Fruit fly (Drosophila melanogaster) whole organism, embryonic: Measurements from ENCODE around the gene Sr-CIII.

Source experiments
- Atf3 ChIP-seq: fragments of 200-800 bp; sonication (Bioruptor generic); optimal IDR thresholded peaks from 3 replicates; lab custom pipeline; 2016; ENCODE audit warnings: missing biosample characterization, missing genetic modification characterization
- Blimp-1 ChIP-seq: fragments of 200-800 bp; sonication (Bioruptor generic); optimal IDR thresholded peaks from 3 replicates; lab custom pipeline; 2018; ENCODE audit warnings: missing biosample characterization, missing genetic modification characterization, mild to moderate bottlenecking, moderate library complexity, missing genetic modification reagents
- C15 ChIP-seq: fragments of 200-800 bp; sonication (Bioruptor generic); IDR thresholded peaks from 3 replicates; pipeline ENCODE4 v1.3.6; 2022; ENCODE audit warnings: missing biosample characterization, missing genetic modification characterization
- CG10959 ChIP-seq: fragments of 200-800 bp; sonication (Bioruptor generic); IDR thresholded peaks from 2 replicates; pipeline ENCODE4 v1.3.6; 2022; ENCODE audit warnings: missing biosample characterization, missing genetic modification characterization
- CG10979 ChIP-seq: fragments of 200-800 bp; sonication (Bioruptor generic); optimal IDR thresholded peaks from 2 replicates; lab custom pipeline; 2018; ENCODE audit warnings: missing biosample characterization, mild to moderate bottlenecking, missing genetic modification characterization, moderate library complexity
- CG11723 ChIP-seq: fragments of 200-800 bp; sonication (Bioruptor generic); optimal IDR thresholded peaks from 2 replicates; lab custom pipeline; 2017; ENCODE audit warnings: missing biosample characterization, mild to moderate bottlenecking, missing genetic modification characterization
- CG12155 ChIP-seq: fragments of 200-800 bp; sonication (Bioruptor generic); optimal IDR thresholded peaks from 3 replicates; lab custom pipeline; 2016; ENCODE audit warnings: missing biosample characterization, missing genetic modification characterization
- CG12744 ChIP-seq: fragments of 200-800 bp; sonication (Bioruptor generic); optimal IDR thresholded peaks from 2 replicates; lab custom pipeline; 2016; ENCODE audit warnings: missing biosample characterization, missing genetic modification characterization
- CG13894 ChIP-seq: fragments of 200-800 bp; sonication (Bioruptor generic); optimal IDR thresholded peaks from 3 replicates; lab custom pipeline; 2018; ENCODE audit warnings: missing biosample characterization, mild to moderate bottlenecking, missing genetic modification characterization, moderate library complexity
- CG15073 ChIP-seq: fragments of 200-800 bp; sonication (Bioruptor generic); optimal IDR thresholded peaks from 2 replicates; lab custom pipeline; 2016; ENCODE audit warnings: missing biosample characterization, missing genetic modification characterization
- CG15514 ChIP-seq: fragments of 200-800 bp; sonication (Bioruptor generic); optimal IDR thresholded peaks from 3 replicates; lab custom pipeline; 2017; ENCODE audit warnings: missing biosample characterization, missing genetic modification characterization, mild to moderate bottlenecking, moderate library complexity, missing genetic modification reagents
- CG15696 ChIP-seq: fragments of 200-800 bp; sonication (Bioruptor generic); optimal IDR thresholded peaks from 2 replicates; lab custom pipeline; 2019; ENCODE audit warnings: missing biosample characterization, mild to moderate bottlenecking, missing genetic modification characterization, moderate library complexity
- CG16779 ChIP-seq: fragments of 200-800 bp; sonication (Bioruptor generic); IDR thresholded peaks from 2 replicates; pipeline ENCODE4 v1.3.6; 2022; ENCODE audit warnings: missing biosample characterization, missing genetic modification characterization
- CG16815 ChIP-seq: fragments of 200-800 bp; sonication (Bioruptor generic); optimal IDR thresholded peaks from 3 replicates; lab custom pipeline; 2017; ENCODE audit warnings: missing biosample characterization, mild to moderate bottlenecking, missing genetic modification characterization
- CG17361 ChIP-seq: fragments of 200-800 bp; sonication (Bioruptor generic); IDR thresholded peaks from 3 replicates; pipeline ENCODE4 v1.3.6; 2022; ENCODE audit warnings: missing biosample characterization, missing genetic modification characterization
- CG17568 ChIP-seq: fragments of 200-800 bp; sonication (Bioruptor generic); optimal IDR thresholded peaks from 2 replicates; lab custom pipeline; 2018; ENCODE audit warnings: missing biosample characterization, mild to moderate bottlenecking, missing genetic modification characterization, moderate library complexity
- CG31441 ChIP-seq: fragments of 200-800 bp; sonication (Bioruptor generic); IDR thresholded peaks from 2 replicates; pipeline ENCODE4 v1.3.6; 2022; ENCODE audit warnings: missing biosample characterization, missing genetic modification characterization
- CG34376 ChIP-seq: fragments of 200-800 bp; sonication (Bioruptor generic); optimal IDR thresholded peaks from 2 replicates; lab custom pipeline; 2018; ENCODE audit warnings: missing biosample characterization, mild to moderate bottlenecking, missing genetic modification characterization
- CG6765 ChIP-seq: fragments of 200-800 bp; sonication (Bioruptor generic); optimal IDR thresholded peaks from 3 replicates; lab custom pipeline; 2017; ENCODE audit warnings: missing biosample characterization, mild to moderate bottlenecking, missing genetic modification characterization
- CG8281 ChIP-seq: fragments of 200-800 bp; sonication (Bioruptor generic); optimal IDR thresholded peaks from 2 replicates; lab custom pipeline; 2018; ENCODE audit warnings: missing biosample characterization, mild to moderate bottlenecking, missing genetic modification characterization, moderate library complexity
- CG8359 ChIP-seq: fragments of 200-800 bp; sonication (Bioruptor generic); optimal IDR thresholded peaks from 2 replicates; lab custom pipeline; 2017; ENCODE audit warnings: missing biosample characterization, mild to moderate bottlenecking, missing genetic modification characterization, borderline replicate concordance
- CG9727 ChIP-seq: fragments of 200-800 bp; sonication (Bioruptor generic); optimal IDR thresholded peaks from 3 replicates; lab custom pipeline; 2017; ENCODE audit warnings: missing biosample characterization, mild to moderate bottlenecking, missing genetic modification characterization
- CHES-1-like ChIP-seq: fragments of 200-800 bp; sonication (Bioruptor generic); optimal IDR thresholded peaks from 2 replicates; lab custom pipeline; 2016; ENCODE audit warnings: missing biosample characterization, missing genetic modification characterization
- D19B ChIP-seq: fragments of 200-800 bp; sonication (Bioruptor generic); optimal IDR thresholded peaks from 2 replicates; lab custom pipeline; 2017; ENCODE audit warnings: missing biosample characterization, mild to moderate bottlenecking, missing genetic modification characterization
- Doc2 ChIP-seq: fragments of 200-800 bp; sonication (Bioruptor generic); IDR thresholded peaks from 2 replicates; pipeline ENCODE4 v1.3.6; 2022; ENCODE audit warnings: missing biosample characterization, missing genetic modification characterization
- Dp ChIP-seq: fragments of 200-800 bp; sonication (Bioruptor generic); optimal IDR thresholded peaks from 2 replicates; lab custom pipeline; 2018; ENCODE audit warnings: missing biosample characterization, mild to moderate bottlenecking, missing genetic modification characterization, moderate library complexity
- Elba2 ChIP-seq: fragments of 200-800 bp; sonication (Bioruptor generic); optimal IDR thresholded peaks from 3 replicates; lab custom pipeline; 2016; ENCODE audit warnings: missing biosample characterization, missing genetic modification characterization
- HHEX ChIP-seq: fragments of 200-800 bp; sonication (Bioruptor generic); optimal IDR thresholded peaks from 3 replicates; lab custom pipeline; 2017; ENCODE audit warnings: missing biosample characterization, mild to moderate bottlenecking, missing genetic modification characterization, missing genetic modification reagents
- Hmr ChIP-seq: fragments of 200-800 bp; sonication (Bioruptor generic); optimal IDR thresholded peaks from 3 replicates; lab custom pipeline; 2017; ENCODE audit warnings: mild to moderate bottlenecking, missing biosample characterization, missing genetic modification reagents, missing genetic modification characterization
- Max ChIP-seq: fragments of 200-800 bp; sonication (Bioruptor generic); optimal IDR thresholded peaks from 2 replicates; lab custom pipeline; 2016; ENCODE audit warnings: missing biosample characterization, mild to moderate bottlenecking, missing genetic modification characterization
- Mes4 ChIP-seq: fragments of 200-800 bp; sonication (Bioruptor generic); optimal IDR thresholded peaks from 2 replicates; lab custom pipeline; 2016; ENCODE audit warnings: missing biosample characterization, missing genetic modification characterization
- ara ChIP-seq: fragments of 200-800 bp; sonication (Bioruptor generic); IDR thresholded peaks from 2 replicates; pipeline ENCODE4 v1.3.6; 2022; ENCODE audit warnings: missing biosample characterization, missing genetic modification characterization
- crol ChIP-seq: fragments of 200-800 bp; sonication (Bioruptor generic); IDR thresholded peaks from 2 replicates; pipeline ENCODE4 v1.3.6; 2022; ENCODE audit warnings: missing biosample characterization, missing genetic modification characterization
- cwo ChIP-seq: fragments of 200-800 bp; sonication (Bioruptor generic); optimal IDR thresholded peaks from 3 replicates; lab custom pipeline; 2017; ENCODE audit warnings: missing biosample characterization, missing genetic modification characterization, mild to moderate bottlenecking, moderate library complexity, missing genetic modification reagents
- emc ChIP-seq: fragments of 200-800 bp; sonication (Bioruptor generic); optimal IDR thresholded peaks from 2 replicates; lab custom pipeline; 2016; ENCODE audit warnings: missing biosample characterization, missing genetic modification characterization
- kay ChIP-seq: fragments of 200-800 bp; sonication (Bioruptor generic); optimal IDR thresholded peaks from 2 replicates; lab custom pipeline; 2016; ENCODE audit warnings: missing biosample characterization, missing genetic modification characterization
- lilli ChIP-seq: fragments of 200-800 bp; sonication (Bioruptor generic); optimal IDR thresholded peaks from 3 replicates; lab custom pipeline; 2016; ENCODE audit warnings: missing biosample characterization, missing genetic modification characterization
- lmd ChIP-seq: fragments of 200-800 bp; sonication (Bioruptor generic); IDR thresholded peaks from 2 replicates; pipeline ENCODE4 v1.3.6; 2022; ENCODE audit warnings: missing biosample characterization, missing genetic modification characterization
- mld ChIP-seq: fragments of 200-800 bp; sonication (Bioruptor generic); IDR thresholded peaks from 3 replicates; pipeline ENCODE4 v1.3.6; 2022; ENCODE audit warnings: missing biosample characterization, missing genetic modification characterization; ENCODE audit not compliant: partially characterized antibody
- prd ChIP-seq, 3 experiments: fragments of >200 bp in 2 of 3; fragments of 200-800 bp in 1 of 3; sonication (Bioruptor generic) in 1 of 3; optimal IDR thresholded peaks in 2 of 3; IDR thresholded peaks in 1 of 3; 2 replicates in 2 of 3; 3 replicates in 1 of 3; pipeline versions ENCODE4 v1.3.6 to Lab custom; 2017 to 2022; ENCODE audit warnings: missing biosample characterization in 1 of 3, missing genetic modification characterization in 1 of 3
- pum ChIP-seq: fragments of 200-800 bp; sonication (Bioruptor generic); optimal IDR thresholded peaks from 2 replicates; lab custom pipeline; 2016; ENCODE audit warnings: missing biosample characterization, missing genetic modification characterization
- row ChIP-seq: fragments of 200-800 bp; sonication (Bioruptor generic); IDR thresholded peaks from 3 replicates; pipeline ENCODE4 v1.3.6; 2022; ENCODE audit warnings: missing biosample characterization, missing genetic modification characterization
- sd ChIP-seq: fragments of 200-800 bp; sonication (Bioruptor generic); optimal IDR thresholded peaks from 3 replicates; lab custom pipeline; 2018; ENCODE audit warnings: missing biosample characterization, mild to moderate bottlenecking, missing genetic modification characterization, moderate library complexity
- so ChIP-seq: fragments of 200-800 bp; sonication (Bioruptor generic); IDR thresholded peaks from 3 replicates; pipeline ENCODE4 v1.3.6; 2022; ENCODE audit warnings: missing biosample characterization, missing genetic modification characterization
- sr ChIP-seq: fragments of 200-800 bp; sonication (Bioruptor generic); IDR thresholded peaks from 3 replicates; pipeline ENCODE4 v1.3.6; 2022; ENCODE audit warnings: missing biosample characterization, missing genetic modification characterization
- sug ChIP-seq: fragments of 200-800 bp; optimal IDR thresholded peaks from 2 replicates; lab custom pipeline; 2019; ENCODE audit warnings: missing biosample characterization, mild to moderate bottlenecking, missing genetic modification characterization, moderate library complexity
- trh ChIP-seq: fragments of 200-800 bp; sonication (Bioruptor generic); optimal IDR thresholded peaks from 2 replicates; lab custom pipeline; 2016; ENCODE audit warnings: missing biosample characterization, missing genetic modification characterization
- zen2 ChIP-seq: fragments of 200-800 bp; sonication (Bioruptor generic); IDR thresholded peaks from 3 replicates; pipeline ENCODE4 v1.3.6; 2022; ENCODE audit warnings: missing biosample characterization, missing genetic modification characterization; ENCODE audit not compliant: partially characterized antibody
- zf30C ChIP-seq: fragments of 200-800 bp; sonication (Bioruptor generic); optimal IDR thresholded peaks from 3 replicates; lab custom pipeline; 2018; ENCODE audit warnings: missing biosample characterization, mild to moderate bottlenecking, missing genetic modification characterization

Gene Sr-CIII

dm6 chr2L:4124629-4125350 is 4.6 kb downstream of the Sr-CIII start (continued):
- TF ChIP-seq prd (optimal IDR thresholded peaks at IDR 0.05; lab: Kevin White, UChicago) (no peak), prd (GFP tag; IDR thresholded peaks at IDR 0.05; lab: Robert Waterston, UW) (peak; percentile 68; the same call in 2 of the 3 replicates), CG11723 (GFP tag; lab: Kevin White, UChicago) (peak; percentile 20), CG13894 (tag; lab: Kevin White, UChicago) (peak; percentile 12), HHEX (GFP tag; lab: Kevin White, UChicago) (peak; percentile 53), Dp (no peak), lilli (peak; percentile 9), cwo (GFP tag; lab: Kevin White, UChicago) (peak; percentile 28), sd (tag; lab: Kevin White, UChicago) (no peak), CG12744 (GFP tag; lab: Kevin White, UChicago) (no peak), Doc2 (GFP tag; lab: Robert Waterston, UW) (no peak), trh (no peak), mld (GFP tag; lab: Robert Waterston, UW) (no peak), CG31441 (peak; percentile 82), kay (GFP tag; lab: Kevin White, UChicago) (peak; percentile 18), Hmr (GFP tag; lab: Kevin White, UChicago) (peak; percentile 31), zen2 (no peak), C15 (GFP tag; lab: Robert Waterston, UW) (no peak), CG15696 (peak; percentile 70), CHES-1-like (GFP tag; lab: Kevin White, UChicago) (no peak), row (peak; percentile 76), crol (GFP tag; lab: Robert Waterston, UW) (peak; percentile 78), CG17361 (GFP tag; lab: Robert Waterston, UW) (peak; percentile 88), Max (GFP tag; lab: Kevin White, UChicago) (no peak), sr (GFP tag; lab: Robert Waterston, UW) (no peak), D19B (GFP tag; lab: Kevin White, UChicago) (no peak), CG34376 (GFP tag; lab: Kevin White, UChicago) (no peak), zf30C (GFP tag; lab: Kevin White, UChicago) (peak; percentile 70), pum (peak; percentile 19), Elba2 (GFP tag; lab: Kevin White, UChicago) (no peak), CG10979 (tag; lab: Kevin White, UChicago) (peak; percentile 87), Mes4 (GFP tag; lab: Kevin White, UChicago) (no peak), sug (peak; percentile 5), CG16815 (no peak), lmd (GFP tag; lab: Robert Waterston, UW) (peak; percentile 48), CG8281 (peak; percentile 22), CG17568 (peak; percentile 12), CG12155 (GFP tag; lab: Kevin White, UChicago) (peak; percentile 6), CG15073 (GFP tag; lab: Kevin White, UChicago) (no peak), CG15514 (GFP tag; lab: Kevin White, UChicago) (peak; percentile 22), Atf3 (GFP tag; lab: Kevin White, UChicago) (no peak), CG8359 (peak; percentile 53), ara (GFP tag; lab: Robert Waterston, UW) (peak; percentile 80), Blimp-1 (GFP tag; lab: Kevin White, UChicago) (peak; percentile 82), CG16779 (GFP tag; lab: Robert Waterston, UW) (no peak), so (no peak), emc (GFP tag; lab: Kevin White, UChicago) (no peak), CG10959 (GFP tag; lab: Robert Waterston, UW) (no peak), CG6765 (GFP tag; lab: Kevin White, UChicago) (no peak), CG9727 (GFP tag; lab: Kevin White, UChicago) (peak; percentile 74)
